Worm (Caenorhabditis elegans): ENCODE measurements around the gene lip-1.

Gene lip-1

DNA sequence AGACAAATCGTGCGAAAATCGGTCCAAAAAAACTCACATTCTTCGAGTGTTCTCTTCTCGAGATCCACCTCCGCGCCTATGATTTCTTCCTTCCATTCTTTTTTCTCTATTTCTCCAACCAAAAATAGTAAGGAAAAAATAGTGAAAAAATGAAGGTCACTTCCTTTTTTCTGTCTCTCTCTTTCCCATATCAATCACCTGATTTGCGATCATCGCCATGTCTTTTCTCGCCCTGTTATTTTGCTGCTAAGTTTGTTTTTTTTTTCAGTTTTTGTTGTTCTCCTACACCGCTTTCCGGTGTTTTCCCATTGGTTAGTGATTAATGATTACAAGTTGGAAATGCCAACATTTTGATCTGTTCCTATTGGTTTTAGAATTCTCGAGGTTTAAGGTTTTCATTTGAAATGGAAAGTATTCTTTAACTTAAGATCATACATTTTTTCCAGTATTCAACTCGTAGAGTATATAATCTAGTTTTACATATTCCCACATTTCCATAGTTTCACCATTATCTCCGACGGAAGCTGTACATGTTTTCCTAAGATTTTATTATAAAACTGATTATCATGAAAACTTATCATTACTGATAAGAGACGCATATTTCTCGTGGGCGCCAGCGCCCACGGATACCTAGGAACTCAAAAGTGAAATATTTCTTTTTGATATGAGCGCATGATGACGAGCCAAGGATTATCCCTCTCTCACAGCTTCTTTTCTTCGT lies 1.0 kb upstream of the lip-1 start:
- TF ChIP-seq C34B4.2 (tag; optimal IDR thresholded peaks at IDR 0.05): no peak
- no peak for TF ChIP-seq rnt-1 (tag; optimal IDR thresholded peaks at IDR 0.05)
- no peak for TF ChIP-seq skn-1 (tag; optimal IDR thresholded peaks at IDR 0.05)
- TF ChIP-seq unc-62 (GFP tag; optimal IDR thresholded peaks at IDR 0.05): no peak
- TF ChIP-seq dsc-1 (tag; optimal IDR thresholded peaks at IDR 0.05): peak; percentile 61
- TF ChIP-seq tlp-1 (tag; optimal IDR thresholded peaks at IDR 0.05): no peak
- TF ChIP-seq lir-3 (tag; optimal IDR thresholded peaks at IDR 0.05; ENCODE audit: poor library complexity): no peak
- TF ChIP-seq blmp-1 (tag; optimal IDR thresholded peaks at IDR 0.05): peak; percentile 88
- TF ChIP-seq lsy-2 (tag; optimal IDR thresholded peaks at IDR 0.05): no peak
- TF ChIP-seq nhr-90 (tag; optimal IDR thresholded peaks at IDR 0.05; ENCODE audit: poor library complexity): no peak
- peak; percentile 24 for TF ChIP-seq snu-23 (GFP tag; optimal IDR thresholded peaks at IDR 0.05)
- TF ChIP-seq lin-14 (GFP tag; optimal IDR thresholded peaks at IDR 0.05): peak; percentile 42
- peak; percentile 67 for TF ChIP-seq elt-2 (tag; optimal IDR thresholded peaks at IDR 0.05)
- TF ChIP-seq grh-1 (GFP tag; IDR thresholded peaks at IDR 0.05): no peak
- no peak for TF ChIP-seq vab-15 (tag; optimal IDR thresholded peaks at IDR 0.05)
- no peak for TF ChIP-seq C16A3.4 (tag; optimal IDR thresholded peaks at IDR 0.05)
- TF ChIP-seq nhr-85 (tag): peak; percentile 66
- TF ChIP-seq lin-35 (GFP tag; optimal IDR thresholded peaks at IDR 0.05): peak in 1 of 2 experiments; percentile 39
- no peak for TF ChIP-seq pax-3 (tag; optimal IDR thresholded peaks at IDR 0.05)
- no peak for TF ChIP-seq mef-2 (tag; optimal IDR thresholded peaks at IDR 0.05)
- TF ChIP-seq C04F5.9 (tag; optimal IDR thresholded peaks at IDR 0.05): no peak
- no peak for TF ChIP-seq tbx-2 (tag; optimal IDR thresholded peaks at IDR 0.05)
- TF ChIP-seq mep-1 (tag; optimal IDR thresholded peaks at IDR 0.05): peak; percentile 25
- no peak for TF ChIP-seq ama-1 (optimal IDR thresholded peaks at IDR 0.05)
- peak; percentile 27 for TF ChIP-seq nhr-20 (tag; optimal IDR thresholded peaks at IDR 0.05)
- peak in 1 of 6 experiments; percentile 76 for TF ChIP-seq elt-3 (tag; optimal IDR thresholded peaks at IDR 0.05)

DNA sequence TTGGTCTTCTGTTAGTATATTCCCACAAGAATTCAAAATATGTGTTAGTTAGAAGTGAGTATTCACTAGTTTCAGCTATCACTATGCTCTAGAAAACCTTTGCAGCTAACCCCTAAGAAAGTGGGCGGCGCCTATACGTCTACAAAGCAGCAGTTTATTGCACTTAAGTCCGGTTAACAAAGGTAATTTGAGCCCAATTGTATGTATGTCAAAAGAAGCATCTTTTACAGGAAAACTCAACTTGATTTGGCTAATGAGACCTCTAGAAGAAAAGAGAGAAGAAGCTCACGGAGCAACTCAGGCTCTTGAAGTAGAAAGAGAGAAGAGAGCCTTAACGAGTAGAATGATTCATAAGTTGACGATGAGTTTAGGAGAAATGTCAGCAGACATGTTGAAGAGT lies 10.0 kb downstream of the lip-1 start:
- TF ChIP-seq efl-1 (optimal IDR thresholded peaks at IDR 0.05): no peak
- TF ChIP-seq efl-1 (GFP tag; optimal IDR thresholded peaks at IDR 0.05 in 1 of 2): peak in 1 of 2 experiments; percentile 61
- TF ChIP-seq lin-14 (GFP tag; optimal IDR thresholded peaks at IDR 0.05): peak; percentile 51
- no peak for TF ChIP-seq ama-1 (optimal IDR thresholded peaks at IDR 0.05)
- peak; percentile 23 for TF ChIP-seq nhr-47 (tag; optimal IDR thresholded peaks at IDR 0.05)
- peak; percentile 8 for TF ChIP-seq tbx-2 (tag; optimal IDR thresholded peaks at IDR 0.05)
- TF ChIP-seq unc-86 (tag; optimal IDR thresholded peaks at IDR 0.05): no peak
- peak; percentile 7 for TF ChIP-seq nhr-71 (tag; optimal IDR thresholded peaks at IDR 0.05)

DNA sequence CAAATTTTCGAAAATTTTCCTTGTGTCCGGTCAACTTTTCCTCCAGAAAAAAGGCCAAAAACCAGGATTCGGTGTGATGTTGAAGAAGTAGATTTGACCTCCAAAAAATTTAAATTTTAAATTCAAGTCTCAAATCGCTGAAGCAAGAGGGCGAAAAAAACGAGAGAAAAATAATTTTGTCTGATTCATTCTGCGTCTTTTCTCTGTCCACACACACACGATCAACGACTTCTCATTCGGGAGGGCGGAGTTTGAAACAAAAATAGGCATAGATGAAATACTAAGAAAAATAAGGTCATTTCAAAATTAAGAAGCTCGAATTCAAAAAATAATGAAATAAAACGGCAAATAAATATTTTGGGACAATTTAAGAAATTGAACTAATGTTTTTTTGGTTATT lies 16.5 kb downstream of the lip-1 start, which contains the start of gene R13H7.2:
R13H7.2 (minus strand) TSS at position 101 of the 400 bp plus-strand sequence.
- TF ChIP-seq nhr-11 (tag; optimal IDR thresholded peaks at IDR 0.05) (no peak), dpl-1 (GFP tag; optimal IDR thresholded peaks at IDR 0.05) (no peak), alr-1 (tag; optimal IDR thresholded peaks at IDR 0.05; ENCODE audit: borderline replicate concordance) (no peak), hlh-17 (GFP tag; optimal IDR thresholded peaks at IDR 0.05; ENCODE audit: borderline replicate concordance) (no peak), ceh-63 (GFP tag; optimal IDR thresholded peaks at IDR 0.05) (no peak), C16A3.4 (tag; optimal IDR thresholded peaks at IDR 0.05) (no peak), mab-9 (GFP tag; IDR thresholded peaks at IDR 0.05) (no peak), nhr-71 (tag; optimal IDR thresholded peaks at IDR 0.05) (no peak), mep-1 (tag; optimal IDR thresholded peaks at IDR 0.05) (no peak), xbp-1 (tag; optimal IDR thresholded peaks at IDR 0.05) (no peak), zip-4 (GFP tag; optimal IDR thresholded peaks at IDR 0.05) (no peak), skn-1 (tag; optimal IDR thresholded peaks at IDR 0.05) (no peak), mef-2 (tag; optimal IDR thresholded peaks at IDR 0.05) (no peak), ceh-8 (GFP tag; optimal IDR thresholded peaks at IDR 0.05) (no peak), ces-1 (GFP tag; optimal IDR thresholded peaks at IDR 0.05) (no peak), pax-3 (tag; optimal IDR thresholded peaks at IDR 0.05) (no peak), ets-5 (GFP tag; IDR thresholded peaks at IDR 0.05) (no peak), snu-23 (GFP tag; optimal IDR thresholded peaks at IDR 0.05) (no peak), lsy-2 (tag; optimal IDR thresholded peaks at IDR 0.05) (no peak), mdl-1 (tag; optimal IDR thresholded peaks at IDR 0.05) (no peak)
